Worm (Caenorhabditis elegans) whole organism, L4 larva: ENCODE results near the gene C33D9.6.

ENCODE experiments used
- D1046.2 ChIP-seq: fragments of 200-800 bp; sonication (Bioruptor generic); IDR thresholded peaks from 2 replicates; pipeline ENCODE4 v1.3.6; 2022; ENCODE audit warnings: missing genetic modification characterization, missing compliant biosample characterization
- F44E2.7 ChIP-seq: fragments of 200-800 bp; sonication (Bioruptor generic); IDR thresholded peaks from 2 replicates; pipeline ENCODE4 v2.1.2; 2022; ENCODE audit warnings: missing genetic modification characterization, missing compliant biosample characterization
- F49E8.2 ChIP-seq: sonication (generic microtip); optimal IDR thresholded peaks from 2 replicates; lab custom pipeline; 2016; ENCODE audit warnings: missing compliant biosample characterization, mild to moderate bottlenecking, missing genetic modification characterization, borderline replicate concordance
- T20F7.1 ChIP-seq: fragments of 200-800 bp; sonication (Bioruptor generic); optimal IDR thresholded peaks from 2 replicates; lab custom pipeline; 2018; ENCODE audit warnings: mild to moderate bottlenecking, missing genetic modification characterization, missing compliant biosample characterization
- Y105C5A.15 ChIP-seq: fragments of 200-800 bp; sonication (Bioruptor generic); IDR thresholded peaks from 2 replicates; pipeline ENCODE4 v1.3.6; 2022; ENCODE audit warnings: missing genetic modification characterization, missing compliant biosample characterization
- Y48G9A.11 ChIP-seq: fragments of 200-800 bp; sonication (Bioruptor generic); IDR thresholded peaks from 2 replicates; pipeline ENCODE4 v1.3.6; 2022; ENCODE audit warnings: missing genetic modification reagents, missing genetic modification characterization, missing compliant biosample characterization
- Y5F2A.4 ChIP-seq: fragments of 200-800 bp; sonication (Bioruptor generic); optimal IDR thresholded peaks from 2 replicates; lab custom pipeline; 2018; ENCODE audit warnings: mild to moderate bottlenecking, missing genetic modification characterization, missing compliant biosample characterization
- Y75B8A.6 ChIP-seq: fragments of 200-800 bp; sonication (Bioruptor generic); IDR thresholded peaks from 2 replicates; pipeline ENCODE4 v1.3.6; 2022; ENCODE audit warnings: missing genetic modification reagents, missing genetic modification characterization, missing compliant biosample characterization
- ZK337.2 ChIP-seq: fragments of 200-800 bp; sonication (Bioruptor generic); IDR thresholded peaks from 2 replicates; pipeline ENCODE4 v1.3.6; 2022; ENCODE audit warnings: missing genetic modification reagents, missing genetic modification characterization, missing compliant biosample characterization
- aha-1 ChIP-seq: fragments of 150-350 bp; peaks from one replicate; lab custom pipeline; 2014; ENCODE audit warnings: missing biosample characterization, missing genetic modification characterization
- ama-1 ChIP-seq: fragments of 150-350 bp; optimal IDR thresholded peaks from 2 replicates; lab custom pipeline; 2014; ENCODE audit warnings: inconsistent platforms, mixed read lengths
- ceh-20 ChIP-seq: fragments of 200-800 bp; sonication (Bioruptor generic); IDR thresholded peaks from 2 replicates; pipeline ENCODE4 v1.3.6; 2022; ENCODE audit warnings: missing genetic modification reagents, missing genetic modification characterization, missing compliant biosample characterization
- ceh-32 ChIP-seq: sonication (generic microtip); optimal IDR thresholded peaks from 2 replicates; lab custom pipeline; 2016; ENCODE audit warnings: mild to moderate bottlenecking, missing genetic modification characterization, missing compliant biosample characterization; ENCODE audit not compliant: poor library complexity
- ceh-62 ChIP-seq: sonication (generic microtip); optimal IDR thresholded peaks from 2 replicates; lab custom pipeline; 2017; ENCODE audit warnings: missing biosample characterization, missing genetic modification characterization
- ceh-82 ChIP-seq: sonication (generic microtip); optimal IDR thresholded peaks from 2 replicates; lab custom pipeline; 2017; ENCODE audit warnings: missing biosample characterization, missing genetic modification characterization
- ces-1 ChIP-seq: fragments of 150-350 bp; sonication (generic microtip); optimal IDR thresholded peaks from 4 replicates; lab custom pipeline; 2014; ENCODE audit warnings: missing biosample characterization, missing genetic modification reagents, missing genetic modification characterization
- cey-2 ChIP-seq: sonication (generic microtip); optimal IDR thresholded peaks from 3 replicates; lab custom pipeline; 2017; ENCODE audit warnings: missing genetic modification characterization, mild to moderate bottlenecking, missing compliant biosample characterization, antibody characterized with exemption, borderline replicate concordance; ENCODE audit not compliant: insufficient read depth
- daf-12 ChIP-seq: fragments of 150-350 bp; optimal IDR thresholded peaks from 2 replicates; lab custom pipeline; 2014; ENCODE audit warnings: missing biosample characterization, missing genetic modification reagents, missing genetic modification characterization
- daf-8 ChIP-seq: fragments of 200-800 bp; sonication (Bioruptor generic); IDR thresholded peaks from 2 replicates; pipeline ENCODE4 v1.3.6; 2022; ENCODE audit warnings: missing genetic modification characterization, missing compliant biosample characterization
- dmd-8 ChIP-seq: fragments of 200-800 bp; sonication (Bioruptor generic); IDR thresholded peaks from 2 replicates; pipeline ENCODE4 v1.3.6; 2022; ENCODE audit warnings: missing genetic modification characterization, missing compliant biosample characterization
- dpl-1 ChIP-seq: fragments of 150-350 bp; optimal IDR thresholded peaks from 2 replicates; lab custom pipeline; 2014; ENCODE audit warnings: missing biosample characterization, missing genetic modification reagents, missing genetic modification characterization
- dve-1 ChIP-seq: sonication (generic microtip); optimal IDR thresholded peaks from 2 replicates; lab custom pipeline; 2017; ENCODE audit warnings: antibody characterized with exemption, mild to moderate bottlenecking, missing genetic modification characterization, missing compliant biosample characterization; ENCODE audit not compliant: insufficient read depth
- egl-43 ChIP-seq: fragments of 200-800 bp; sonication (Bioruptor generic); IDR thresholded peaks from 2 replicates; pipeline ENCODE4 v1.3.6; 2022; ENCODE audit warnings: missing genetic modification reagents, missing genetic modification characterization, missing compliant biosample characterization
- fkh-10 ChIP-seq: fragments of 150-350 bp; optimal IDR thresholded peaks from 2 replicates; lab custom pipeline; 2014; ENCODE audit warnings: missing biosample characterization, missing genetic modification reagents, missing genetic modification characterization
- hlh-11 ChIP-seq: fragments of 200-800 bp; sonication (Bioruptor generic); optimal IDR thresholded peaks from 2 replicates; lab custom pipeline; 2018; ENCODE audit warnings: mild to moderate bottlenecking, missing genetic modification characterization, missing compliant biosample characterization
- hlh-30 ChIP-seq: sonication (generic microtip); optimal IDR thresholded peaks from 2 replicates; lab custom pipeline; 2017; ENCODE audit warnings: antibody characterized with exemption, mild to moderate bottlenecking, missing genetic modification characterization, missing compliant biosample characterization; ENCODE audit not compliant: insufficient read depth
- jun-1 ChIP-seq: fragments of 150-350 bp; optimal IDR thresholded peaks from 2 replicates; lab custom pipeline; 2014; ENCODE audit warnings: missing biosample characterization, missing genetic modification reagents, missing genetic modification characterization
- lin-1 ChIP-seq: fragments of 200-800 bp; sonication (Bioruptor generic); IDR thresholded peaks from 2 replicates; pipeline ENCODE4 v1.3.6; 2022; ENCODE audit warnings: missing genetic modification reagents, missing genetic modification characterization, missing compliant biosample characterization
- lin-13 ChIP-seq: fragments of 150-350 bp; optimal IDR thresholded peaks from 2 replicates; lab custom pipeline; 2014; ENCODE audit warnings: missing biosample characterization, missing genetic modification reagents, missing genetic modification characterization
- lin-15B ChIP-seq: fragments of 150-350 bp; sonication (generic microtip); optimal IDR thresholded peaks from 3 replicates; lab custom pipeline; 2014; ENCODE audit warnings: missing biosample characterization, missing genetic modification characterization
- lin-38 ChIP-seq: fragments of 200-800 bp; sonication (Bioruptor generic); IDR thresholded peaks from 2 replicates; pipeline ENCODE4 v1.3.6; 2022; ENCODE audit warnings: missing genetic modification reagents, missing genetic modification characterization, missing compliant biosample characterization
- lir-3 ChIP-seq: sonication (generic microtip); optimal IDR thresholded peaks from 2 replicates; lab custom pipeline; 2016; ENCODE audit warnings: mild to moderate bottlenecking, missing genetic modification characterization, missing compliant biosample characterization
- lsy-2 ChIP-seq, 2 experiments: fragments of 150-350 bp in 1 of 2; sonication (generic microtip) in 1 of 2; optimal IDR thresholded peaks; 2 replicates each; lab custom pipeline; 2014 to 2017; ENCODE audit warnings: missing biosample characterization in 2 of 2, missing genetic modification characterization in 2 of 2
- mdt-29 ChIP-seq: fragments of 200-800 bp; sonication (Bioruptor generic); IDR thresholded peaks from 2 replicates; pipeline ENCODE4 v1.3.6; 2022; ENCODE audit warnings: missing genetic modification reagents, missing genetic modification characterization, missing compliant biosample characterization
- mep-1 ChIP-seq: fragments of 150-350 bp; sonication (generic microtip); optimal IDR thresholded peaks from 3 replicates; lab custom pipeline; 2014; ENCODE audit warnings: missing biosample characterization, missing genetic modification characterization
- nhr-102 ChIP-seq: sonication (generic microtip); optimal IDR thresholded peaks from 2 replicates; lab custom pipeline; 2016; ENCODE audit warnings: mild to moderate bottlenecking, missing genetic modification characterization, moderate library complexity, missing compliant biosample characterization
- nhr-11 ChIP-seq: fragments of 150-350 bp; optimal IDR thresholded peaks from 2 replicates; lab custom pipeline; 2014; ENCODE audit warnings: missing biosample characterization, missing genetic modification characterization
- nhr-41 ChIP-seq: fragments of 200-800 bp; sonication (Bioruptor generic); IDR thresholded peaks from 2 replicates; pipeline ENCODE4 v1.3.6; 2022; ENCODE audit warnings: missing genetic modification reagents, missing genetic modification characterization, missing compliant biosample characterization
- nhr-48 ChIP-seq: sonication (generic microtip); optimal IDR thresholded peaks from 2 replicates; lab custom pipeline; 2016; ENCODE audit warnings: mild to moderate bottlenecking, missing genetic modification characterization, missing compliant biosample characterization
- nhr-6 ChIP-seq: fragments of 150-350 bp; optimal IDR thresholded peaks from 2 replicates; lab custom pipeline; 2014; ENCODE audit warnings: missing biosample characterization, missing genetic modification characterization
- nhr-77 ChIP-seq: fragments of 150-350 bp; optimal IDR thresholded peaks from 2 replicates; lab custom pipeline; 2014; ENCODE audit warnings: missing biosample characterization, missing genetic modification characterization
- sdz-12 ChIP-seq: fragments of 200-800 bp; sonication (Bioruptor generic); optimal IDR thresholded peaks from 2 replicates; lab custom pipeline; 2018; ENCODE audit warnings: mild to moderate bottlenecking, missing genetic modification characterization, missing compliant biosample characterization
- snpc-1.2 ChIP-seq: fragments of 200-800 bp; sonication (Bioruptor generic); IDR thresholded peaks from 2 replicates; pipeline ENCODE4 v1.3.6; 2022; ENCODE audit warnings: missing genetic modification reagents, missing genetic modification characterization, missing compliant biosample characterization
- snpc-4 ChIP-seq: fragments of 150-350 bp; optimal IDR thresholded peaks from 2 replicates; lab custom pipeline; 2014; ENCODE audit warnings: missing biosample characterization, missing genetic modification characterization
- spr-3 ChIP-seq: fragments of 200-800 bp; sonication (Bioruptor generic); optimal IDR thresholded peaks from 2 replicates; lab custom pipeline; 2018; ENCODE audit warnings: mild to moderate bottlenecking, missing genetic modification characterization, missing compliant biosample characterization
- tag-97 ChIP-seq: fragments of 200-800 bp; sonication (Bioruptor generic); IDR thresholded peaks from 2 replicates; pipeline ENCODE4 v1.3.6; 2022; ENCODE audit warnings: missing genetic modification characterization, missing compliant biosample characterization
- tra-1 ChIP-seq: fragments of 200-800 bp; sonication (Bioruptor generic); IDR thresholded peaks from 2 replicates; pipeline ENCODE4 v1.3.6; 2022; ENCODE audit warnings: missing genetic modification reagents, missing genetic modification characterization, missing compliant biosample characterization
- unc-130 ChIP-seq: sonication (generic microtip); optimal IDR thresholded peaks from 2 replicates; lab custom pipeline; 2016; ENCODE audit warnings: missing genetic modification reagents, missing genetic modification characterization, missing compliant biosample characterization
- unc-62 ChIP-seq, 3 experiments: fragments of 150-350 bp in 1 of 3; sonication (generic microtip); optimal IDR thresholded peaks in 2 of 3; peaks in 1 of 3; 1 replicate in 1 of 3; 2 replicates in 2 of 3; lab custom pipeline; 2014 to 2017; ENCODE audit warnings: missing biosample characterization in 3 of 3, missing genetic modification characterization in 3 of 3, missing genetic modification reagents in 3 of 3, missing genotype in 1 of 3
- vab-7 ChIP-seq: fragments of 200-800 bp; sonication (Bioruptor generic); IDR thresholded peaks from 2 replicates; pipeline ENCODE4 v1.3.6; 2022; ENCODE audit warnings: missing genetic modification reagents, missing genetic modification characterization, missing compliant biosample characterization
- zfp-2 ChIP-seq: sonication (generic microtip); optimal IDR thresholded peaks from 2 replicates; lab custom pipeline; 2016; ENCODE audit warnings: mild to moderate bottlenecking, missing genetic modification characterization, missing compliant biosample characterization
- ztf-11 ChIP-seq: fragments of 150-350 bp; optimal IDR thresholded peaks from 2 replicates; lab custom pipeline; 2014; ENCODE audit warnings: missing biosample characterization, missing genetic modification characterization

The C33D9.6 gene

DNA sequence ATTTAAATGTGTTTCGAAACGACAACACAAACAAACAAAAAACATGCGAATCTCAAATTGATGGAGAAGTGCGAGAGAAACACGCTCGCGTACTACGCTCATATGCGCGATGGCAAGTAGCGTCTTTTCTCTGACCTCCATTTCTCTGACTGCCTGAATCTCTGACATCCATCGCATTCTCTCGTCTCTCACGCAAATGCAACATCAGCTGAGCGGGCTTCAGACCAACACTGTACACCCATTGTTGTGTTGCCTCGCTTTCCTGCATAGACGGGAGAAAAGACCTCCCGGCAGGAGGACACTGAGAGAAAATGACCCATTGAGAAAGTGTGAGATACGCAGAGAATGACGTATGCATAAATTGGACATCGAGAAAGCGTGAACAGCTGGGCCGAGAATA, 4.2 kb upstream of the C33D9.6 start (continued):
- no peak for TF ChIP-seq ceh-62 (tag; lab: Kevin White, UChicago)
- TF ChIP-seq sdz-12 (GFP tag; lab: Kevin White, UChicago): no peak
- peak; percentile 37 for TF ChIP-seq dpl-1 (GFP tag; lab: Kevin White, UChicago)
- no peak for TF ChIP-seq ceh-32 (tag; lab: Kevin White, UChicago)
- peak; percentile 55 for TF ChIP-seq nhr-11
- peak; percentile 85 for TF ChIP-seq dve-1 (tag; lab: Kevin White, UChicago)
- 0 out of 2 replicates have a peak, but pooled peaks have one; percentile 17 for TF ChIP-seq nhr-41 (GFP tag; lab: Robert Waterston, UW)
- TF ChIP-seq T20F7.1 (GFP tag; lab: Kevin White, UChicago): no peak
- TF ChIP-seq lin-15B: no peak
- peak; percentile 91 for TF ChIP-seq hlh-30
- no peak for TF ChIP-seq Y75B8A.6 (GFP tag; lab: Robert Waterston, UW)
- no peak for TF ChIP-seq lin-13
- no peak for TF ChIP-seq lin-38
- TF ChIP-seq nhr-102 (tag; lab: Kevin White, UChicago): no peak
- no peak for TF ChIP-seq daf-12
- TF ChIP-seq jun-1 (tag; lab: Kevin White, UChicago): peak; percentile 11
- TF ChIP-seq Y5F2A.4 (GFP tag; lab: Kevin White, UChicago): no peak
- TF ChIP-seq mep-1 (tag; lab: Kevin White, UChicago): peak; percentile 75
- TF ChIP-seq Y105C5A.15: no peak
- TF ChIP-seq vab-7 (GFP tag; lab: Robert Waterston, UW): no peak
- TF ChIP-seq ceh-82 (tag; lab: Kevin White, UChicago): no peak
- TF ChIP-seq D1046.2: no peak
- no peak for TF ChIP-seq lsy-2 (tag; optimal IDR thresholded peaks at IDR 0.05; lab: Kevin White, UChicago)
- TF ChIP-seq ZK337.2 (GFP tag; lab: Robert Waterston, UW): no peak
- peak; percentile 81 for TF ChIP-seq nhr-77 (tag; lab: Kevin White, UChicago)
- peak; percentile 98 for TF ChIP-seq hlh-11
- no peak for TF ChIP-seq snpc-1.2 (GFP tag; lab: Robert Waterston, UW)
- no peak for TF ChIP-seq ces-1 (GFP tag; lab: Kevin White, UChicago)
- peak in 1 of 2 experiments; percentile 98 for TF ChIP-seq unc-62 (GFP tag; optimal IDR thresholded peaks at IDR 0.05 in 1 of 2; lab: Kevin White, UChicago)
- TF ChIP-seq unc-62 (tag; optimal IDR thresholded peaks at IDR 0.05; lab: Kevin White, UChicago): no peak
- peak; percentile 70 for TF ChIP-seq nhr-6 (tag; lab: Kevin White, UChicago)
- TF ChIP-seq tag-97 (GFP tag; lab: Robert Waterston, UW): no peak
- no peak for TF ChIP-seq dmd-8 (GFP tag; lab: Robert Waterston, UW)
- no peak for TF ChIP-seq cey-2
- no peak for TF ChIP-seq mdt-29 (GFP tag; lab: Robert Waterston, UW)
- TF ChIP-seq lir-3 (tag; lab: Kevin White, UChicago): no peak
- no peak for TF ChIP-seq tra-1 (GFP tag; lab: Robert Waterston, UW)
- no peak for TF ChIP-seq F49E8.2 (tag; lab: Kevin White, UChicago)
- TF ChIP-seq spr-3: no peak
- no peak for TF ChIP-seq unc-130
- no peak for TF ChIP-seq ztf-11
- peak; percentile 60 for TF ChIP-seq nhr-48
- no peak for TF ChIP-seq daf-8 (GFP tag; lab: Robert Waterston, UW)
- no peak for TF ChIP-seq ama-1 (lab: Kevin White, UChicago)
- TF ChIP-seq lin-1: no peak
- TF ChIP-seq egl-43 (GFP tag; lab: Robert Waterston, UW): no peak
- no peak for TF ChIP-seq F44E2.7 (GFP tag; lab: Robert Waterston, UW)
- 0 out of 2 replicates have a peak, but pooled peaks have one; percentile 32 for TF ChIP-seq ceh-20 (GFP tag; lab: Robert Waterston, UW)
- TF ChIP-seq zfp-2: no peak
- TF ChIP-seq fkh-10 (GFP tag; lab: Kevin White, UChicago): no peak
- TF ChIP-seq aha-1 (tag; lab: Kevin White, UChicago): peak; percentile 94
- TF ChIP-seq Y48G9A.11 (GFP tag; lab: Robert Waterston, UW): no peak
- TF ChIP-seq snpc-4: no peak
